Worm (Caenorhabditis elegans): ENCODE results near the gene evl-14.

DNA sequence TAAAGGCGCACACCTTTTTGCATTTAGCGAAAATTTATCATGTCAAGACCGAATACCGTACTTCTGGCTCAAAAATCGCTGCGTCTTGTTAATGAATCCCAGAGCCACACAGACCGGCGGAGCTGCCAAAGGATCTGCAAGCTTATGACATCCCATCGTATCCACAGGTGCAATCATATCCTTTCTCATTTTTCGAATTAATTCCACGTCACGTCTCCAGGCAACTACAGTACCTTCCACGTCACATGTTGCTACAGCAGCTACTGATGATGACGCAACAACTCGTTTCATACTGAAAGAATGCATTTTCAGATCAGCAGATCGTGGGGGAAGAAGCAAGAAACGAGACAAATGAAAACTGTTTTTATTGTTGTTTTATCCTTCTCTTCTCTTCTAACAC lies 19.8 kb downstream of the evl-14 start, which contains the start of gene R10E4.6:
- TF ChIP-seq snpc-4 (tag; optimal IDR thresholded peaks at IDR 0.05) = no peak
- no peak for TF ChIP-seq unc-62 (GFP tag; optimal IDR thresholded peaks at IDR 0.05)
- no peak for TF ChIP-seq blmp-1 (tag; optimal IDR thresholded peaks at IDR 0.05; ENCODE audit: insufficient read depth)

Data from whole organism, L2 larva.